Worm (Caenorhabditis elegans) whole organism, L4 larva: ENCODE data around the gene sfxn-1.2.

Experiments
- F37D6.2 ChIP-seq: sonication (generic microtip); optimal IDR thresholded peaks from 2 replicates; lab custom pipeline; 2016; ENCODE audit warnings: mild to moderate bottlenecking, missing genetic modification characterization, missing compliant biosample characterization
- attf-4 ChIP-seq: sonication (generic microtip); optimal IDR thresholded peaks from 3 replicates; lab custom pipeline; 2017; ENCODE audit warnings: missing biosample characterization, missing genetic modification characterization
- ceh-82 ChIP-seq: sonication (generic microtip); optimal IDR thresholded peaks from 2 replicates; lab custom pipeline; 2017; ENCODE audit warnings: missing biosample characterization, missing genetic modification characterization
- daf-12 ChIP-seq: fragments of 150-350 bp; optimal IDR thresholded peaks from 2 replicates; lab custom pipeline; 2014; ENCODE audit warnings: missing biosample characterization, missing genetic modification reagents, missing genetic modification characterization
- dve-1 ChIP-seq: sonication (generic microtip); optimal IDR thresholded peaks from 2 replicates; lab custom pipeline; 2017; ENCODE audit warnings: antibody characterized with exemption, mild to moderate bottlenecking, missing genetic modification characterization, missing compliant biosample characterization; ENCODE audit not compliant: insufficient read depth
- fkh-10 ChIP-seq: fragments of 150-350 bp; optimal IDR thresholded peaks from 2 replicates; lab custom pipeline; 2014; ENCODE audit warnings: missing biosample characterization, missing genetic modification reagents, missing genetic modification characterization
- lin-39 ChIP-seq: fragments of 150-350 bp; optimal IDR thresholded peaks from 2 replicates; lab custom pipeline; 2014; ENCODE audit warnings: missing biosample characterization, missing genetic modification reagents, missing genetic modification characterization
- lir-3 ChIP-seq: sonication (generic microtip); optimal IDR thresholded peaks from 2 replicates; lab custom pipeline; 2016; ENCODE audit warnings: mild to moderate bottlenecking, missing genetic modification characterization, missing compliant biosample characterization
- nhr-237 ChIP-seq: sonication (generic microtip); optimal IDR thresholded peaks from 2 replicates; lab custom pipeline; 2017; ENCODE audit warnings: missing biosample characterization, missing genetic modification characterization
- nhr-42 ChIP-seq: fragments of 200-800 bp; sonication (Bioruptor generic); IDR thresholded peaks from 2 replicates; pipeline ENCODE4 v1.3.6; 2022; ENCODE audit warnings: missing genetic modification characterization, missing compliant biosample characterization
- nhr-77 ChIP-seq: fragments of 150-350 bp; optimal IDR thresholded peaks from 2 replicates; lab custom pipeline; 2014; ENCODE audit warnings: missing biosample characterization, missing genetic modification characterization
- snpc-1.2 ChIP-seq: fragments of 200-800 bp; sonication (Bioruptor generic); IDR thresholded peaks from 2 replicates; pipeline ENCODE4 v1.3.6; 2022; ENCODE audit warnings: missing genetic modification reagents, missing genetic modification characterization, missing compliant biosample characterization
- tag-97 ChIP-seq: fragments of 200-800 bp; sonication (Bioruptor generic); IDR thresholded peaks from 2 replicates; pipeline ENCODE4 v1.3.6; 2022; ENCODE audit warnings: missing genetic modification characterization, missing compliant biosample characterization
- unc-62 ChIP-seq, 3 experiments: fragments of 150-350 bp in 1 of 3; sonication (generic microtip); optimal IDR thresholded peaks in 2 of 3; peaks in 1 of 3; 1 replicate in 1 of 3; 2 replicates in 2 of 3; lab custom pipeline; 2014 to 2017; ENCODE audit warnings: missing biosample characterization in 3 of 3, missing genetic modification characterization in 3 of 3, missing genetic modification reagents in 3 of 3, missing genotype in 1 of 3

DNA sequence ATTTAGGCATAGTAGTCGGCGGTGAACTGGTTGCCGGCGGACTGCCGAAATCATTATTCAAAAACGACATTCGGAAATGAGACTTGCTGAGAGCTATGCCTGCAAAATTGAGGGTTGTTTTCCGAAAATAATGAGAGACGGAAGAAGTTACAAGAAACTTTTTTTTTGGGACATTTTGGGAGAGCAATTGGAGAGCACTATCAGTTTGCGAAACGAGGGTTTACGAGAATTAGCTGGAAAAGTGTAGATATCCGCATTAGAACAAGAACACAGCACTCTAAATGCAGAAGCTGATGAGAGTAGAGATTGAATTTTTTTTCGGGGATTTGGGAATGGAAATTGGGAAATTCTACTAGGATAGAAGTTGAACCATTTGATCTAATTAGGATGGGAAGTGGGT lies 33.3 kb upstream of the sfxn-1.2 start, which contains the start of gene pqm-1:
- no peak for TF ChIP-seq lir-3
- TF ChIP-seq nhr-237 (tag; lab: Kevin White, UChicago) = no peak
- TF ChIP-seq F37D6.2 (tag; lab: Kevin White, UChicago) = no peak
- TF ChIP-seq dve-1 = no peak
- no peak for TF ChIP-seq attf-4
- no peak for TF ChIP-seq tag-97 (GFP tag; lab: Robert Waterston, UW)
- TF ChIP-seq unc-62 (GFP tag; optimal IDR thresholded peaks at IDR 0.05 in 1 of 2; lab: Kevin White, UChicago) = no peak
- TF ChIP-seq unc-62 (tag; optimal IDR thresholded peaks at IDR 0.05; lab: Kevin White, UChicago) = no peak
- no peak for TF ChIP-seq ceh-82 (tag; lab: Kevin White, UChicago)
- TF ChIP-seq lin-39 = no peak
- TF ChIP-seq nhr-42 (GFP tag; lab: Robert Waterston, UW) = no peak
- TF ChIP-seq snpc-1.2 (GFP tag; lab: Robert Waterston, UW) = no peak
- TF ChIP-seq nhr-77 = no peak
- no peak for TF ChIP-seq daf-12 (tag; lab: Kevin White, UChicago)
- TF ChIP-seq fkh-10 = no peak
